Worm (Caenorhabditis elegans) whole organism, L2 larva: ENCODE measurements around the gene K12H6.8.
"Not testable (repeated sequence)": the region's sequence is repeated elsewhere in the genome, so short reads cannot be mapped to it uniquely, and the experiment has no call there.

ENCODE experiments used
- C34F6.9 ChIP-seq: fragments of 150-350 bp; optimal IDR thresholded peaks from 2 replicates; lab custom pipeline; 2014; ENCODE audit warnings: missing biosample characterization, missing genetic modification characterization
- F13H6.1 ChIP-seq: sonication (generic microtip); optimal IDR thresholded peaks from 2 replicates; lab custom pipeline; 2016; ENCODE audit warnings: missing genetic modification characterization, missing compliant biosample characterization
- R02D3.7 ChIP-seq: fragments of 150-350 bp; optimal IDR thresholded peaks from 2 replicates; lab custom pipeline; 2014; ENCODE audit warnings: missing biosample characterization, missing genetic modification characterization
- Y55F3AM.14 ChIP-seq: fragments of 200-800 bp; sonication (Bioruptor generic); optimal IDR thresholded peaks from 2 replicates; lab custom pipeline; 2018; ENCODE audit warnings: mild to moderate bottlenecking, missing genetic modification characterization, missing compliant biosample characterization
- alr-1 ChIP-seq: fragments of 150-350 bp; optimal IDR thresholded peaks from 2 replicates; lab custom pipeline; 2014; ENCODE audit warnings: missing biosample characterization, missing genetic modification characterization
- aly-2 ChIP-seq: fragments of 150-350 bp; optimal IDR thresholded peaks from 2 replicates; lab custom pipeline; 2014; ENCODE audit warnings: missing biosample characterization, missing genetic modification characterization
- ama-1 ChIP-seq: fragments of 150-350 bp; optimal IDR thresholded peaks from 2 replicates; lab custom pipeline; 2018; ENCODE audit warnings: inconsistent platforms
- blmp-1 ChIP-seq: sonication (generic microtip); optimal IDR thresholded peaks from 2 replicates; lab custom pipeline; 2017; ENCODE audit warnings: missing genetic modification characterization, mild to moderate bottlenecking, missing compliant biosample characterization, antibody characterized with exemption, moderate library complexity; ENCODE audit not compliant: insufficient read depth
- ceh-16 ChIP-seq: fragments of 150-350 bp; optimal IDR thresholded peaks from 2 replicates; lab custom pipeline; 2014; ENCODE audit warnings: missing biosample characterization, missing genetic modification characterization
- ceh-82 ChIP-seq: fragments of 150-350 bp; optimal IDR thresholded peaks from 2 replicates; lab custom pipeline; 2014; ENCODE audit warnings: missing biosample characterization, missing genetic modification characterization
- crh-2 ChIP-seq: sonication (generic microtip); optimal IDR thresholded peaks from 2 replicates; lab custom pipeline; 2017; ENCODE audit warnings: missing biosample characterization, missing genetic modification characterization
- elt-1 ChIP-seq: fragments of 150-350 bp; optimal IDR thresholded peaks from 2 replicates; lab custom pipeline; 2014; ENCODE audit warnings: missing biosample characterization, missing genetic modification characterization
- elt-3 ChIP-seq: sonication (generic microtip); optimal IDR thresholded peaks from 2 replicates; lab custom pipeline; 2017; ENCODE audit warnings: missing biosample characterization, missing genetic modification characterization
- fos-1 ChIP-seq: fragments of 150-350 bp; optimal IDR thresholded peaks from 2 replicates; lab custom pipeline; 2014; ENCODE audit warnings: missing biosample characterization, missing genetic modification characterization
- gmeb-1 ChIP-seq: fragments of 150-350 bp; optimal IDR thresholded peaks from 2 replicates; lab custom pipeline; 2014; ENCODE audit warnings: missing biosample characterization, missing genetic modification characterization
- lin-11 ChIP-seq: fragments of 150-350 bp; sonication (generic microtip); optimal IDR thresholded peaks from 2 replicates; lab custom pipeline; 2014; ENCODE audit warnings: missing biosample characterization, missing genetic modification characterization, inconsistent platforms, mixed read lengths
- lin-13 ChIP-seq: fragments of 150-350 bp; optimal IDR thresholded peaks from 2 replicates; lab custom pipeline; 2014; ENCODE audit warnings: missing biosample characterization, missing genetic modification reagents, missing genetic modification characterization
- lsy-2 ChIP-seq, 2 experiments: fragments of 150-350 bp in 1 of 2; sonication (generic microtip) in 1 of 2; optimal IDR thresholded peaks; 2 replicates each; lab custom pipeline; 2014 to 2017; ENCODE audit warnings: missing biosample characterization in 2 of 2, missing genetic modification characterization in 2 of 2
- mab-5 ChIP-seq: fragments of 150-350 bp; optimal IDR thresholded peaks from 2 replicates; lab custom pipeline; 2014; ENCODE audit warnings: missing biosample characterization, missing genetic modification characterization
- mdl-1 ChIP-seq, 2 experiments: fragments of 150-350 bp in 1 of 2; sonication (generic microtip) in 1 of 2; optimal IDR thresholded peaks; 2 replicates each; lab custom pipeline; 2017; ENCODE audit warnings: missing biosample characterization in 2 of 2, missing genetic modification characterization in 2 of 2
- nhr-10 ChIP-seq: sonication (generic microtip); optimal IDR thresholded peaks from 2 replicates; lab custom pipeline; 2017; ENCODE audit warnings: missing biosample characterization, missing genetic modification characterization
- nhr-11 ChIP-seq: fragments of 150-350 bp; optimal IDR thresholded peaks from 2 replicates; lab custom pipeline; 2014; ENCODE audit warnings: missing biosample characterization, missing genetic modification characterization
- nhr-12 ChIP-seq: fragments of 150-350 bp; optimal IDR thresholded peaks from 2 replicates; lab custom pipeline; 2014; ENCODE audit warnings: missing biosample characterization, missing genetic modification characterization
- nhr-129 ChIP-seq: fragments of 150-350 bp; optimal IDR thresholded peaks from 2 replicates; lab custom pipeline; 2014; ENCODE audit warnings: missing biosample characterization, missing genetic modification characterization
- nhr-21 ChIP-seq: fragments of 150-350 bp; optimal IDR thresholded peaks from 2 replicates; lab custom pipeline; 2014; ENCODE audit warnings: missing biosample characterization, missing genetic modification characterization
- nhr-23 ChIP-seq: fragments of 150-350 bp; optimal IDR thresholded peaks from 2 replicates; lab custom pipeline; 2014; ENCODE audit warnings: missing biosample characterization, missing genetic modification reagents, missing genetic modification characterization
- nhr-25 ChIP-seq: fragments of 150-350 bp; sonication (generic microtip); optimal IDR thresholded peaks from 3 replicates; lab custom pipeline; 2014; ENCODE audit warnings: missing biosample characterization, missing genetic modification characterization
- nhr-6 ChIP-seq: fragments of 150-350 bp; optimal IDR thresholded peaks from 2 replicates; lab custom pipeline; 2014; ENCODE audit warnings: missing biosample characterization, missing genetic modification characterization
- peb-1 ChIP-seq: fragments of 150-350 bp; optimal IDR thresholded peaks from 2 replicates; lab custom pipeline; 2014; ENCODE audit warnings: missing biosample characterization, missing genetic modification characterization
- skn-1 ChIP-seq: sonication (generic microtip); optimal IDR thresholded peaks from 2 replicates; lab custom pipeline; 2017; ENCODE audit warnings: missing biosample characterization, missing genetic modification characterization
- sma-9 ChIP-seq, 2 experiments: fragments of 150-350 bp in 1 of 2; sonication (generic microtip) in 1 of 2; optimal IDR thresholded peaks; 2 replicates each; lab custom pipeline; 2014 to 2016; ENCODE audit warnings: missing genetic modification characterization in 2 of 2, mild to moderate bottlenecking in 1 of 2, missing biosample characterization in 1 of 2, missing compliant biosample characterization in 1 of 2, missing genetic modification reagents in 1 of 2, moderate library complexity in 1 of 2
- unc-39 ChIP-seq: fragments of 150-350 bp; optimal IDR thresholded peaks from 2 replicates; lab custom pipeline; 2014; ENCODE audit warnings: missing biosample characterization, missing genetic modification characterization
- unc-55 ChIP-seq: fragments of 150-350 bp; sonication (generic microtip); optimal IDR thresholded peaks from 3 replicates; lab custom pipeline; 2014; ENCODE audit warnings: missing biosample characterization, missing genetic modification reagents, missing genetic modification characterization
- unc-62 ChIP-seq: fragments of 150-350 bp; optimal IDR thresholded peaks from 2 replicates; lab custom pipeline; 2014; ENCODE audit warnings: missing biosample characterization, missing genetic modification reagents, missing genetic modification characterization
- zag-1 ChIP-seq: fragments of 150-350 bp; optimal IDR thresholded peaks from 2 replicates; lab custom pipeline; 2014; ENCODE audit warnings: missing biosample characterization, missing genetic modification characterization
- ztf-4 ChIP-seq: fragments of 150-350 bp; optimal IDR thresholded peaks from 2 replicates; lab custom pipeline; 2014; ENCODE audit warnings: missing biosample characterization, missing genetic modification characterization

The K12H6.8 gene

ce11 chrII:2832539-2832938 lies 4.8 kb downstream of the K12H6.8 start:
- no peak for TF ChIP-seq peb-1 (tag; lab: Kevin White, UChicago)
- TF ChIP-seq nhr-23 (tag; lab: Kevin White, UChicago) = no peak
- TF ChIP-seq zag-1 (tag; lab: Kevin White, UChicago) = no peak
- no peak for TF ChIP-seq unc-55
- TF ChIP-seq nhr-12 (tag; lab: Kevin White, UChicago) = no peak
- no peak for TF ChIP-seq crh-2 (tag; lab: Kevin White, UChicago)
- TF ChIP-seq elt-3 (tag; lab: Kevin White, UChicago) = no peak
- TF ChIP-seq mab-5 (tag; lab: Kevin White, UChicago) = no peak
- no peak for TF ChIP-seq aly-2 (tag; lab: Kevin White, UChicago)
- TF ChIP-seq nhr-129 (tag; lab: Kevin White, UChicago) = no peak
- TF ChIP-seq R02D3.7 (tag; lab: Kevin White, UChicago) = no peak

ce11 chrII:2834105-2834504 lies 6.4 kb downstream of the K12H6.8 start:
- TF ChIP-seq fos-1 (peak; percentile 87), nhr-11 (tag; lab: Kevin White, UChicago) (no peak), skn-1 (tag; lab: Kevin White, UChicago) (peak; percentile 51), blmp-1 (no peak), lin-13 (GFP tag; lab: Kevin White, UChicago) (no peak), elt-3 (tag; lab: Kevin White, UChicago) (no peak), sma-9 (GFP tag; optimal IDR thresholded peaks at IDR 0.05; lab: Kevin White, UChicago) (peak; percentile 11), sma-9 (tag; optimal IDR thresholded peaks at IDR 0.05; lab: Kevin White, UChicago) (no peak), ceh-16 (tag; lab: Kevin White, UChicago) (no peak)

- no peak for TF ChIP-seq nhr-21 (tag; lab: Kevin White, UChicago)
- TF ChIP-seq ceh-82 = no peak
- TF ChIP-seq ama-1 (lab: Kevin White, UChicago) = no peak
- no peak for TF ChIP-seq R02D3.7 (tag; lab: Kevin White, UChicago)
- no peak for TF ChIP-seq nhr-25 (tag; lab: Kevin White, UChicago)
- no peak for TF ChIP-seq gmeb-1
- TF ChIP-seq C34F6.9 (tag; lab: Kevin White, UChicago) = no peak
- TF ChIP-seq peb-1 (tag; lab: Kevin White, UChicago) = no peak
- no peak for TF ChIP-seq elt-1 (tag; lab: Kevin White, UChicago)
- no peak for TF ChIP-seq unc-55
- no peak for TF ChIP-seq F13H6.1 (tag; lab: Kevin White, UChicago)
- TF ChIP-seq aly-2 (tag; lab: Kevin White, UChicago) = no peak
- no peak for TF ChIP-seq mdl-1 (tag; optimal IDR thresholded peaks at IDR 0.05; lab: Kevin White, UChicago)
- TF ChIP-seq lsy-2 (tag; optimal IDR thresholded peaks at IDR 0.05; lab: Kevin White, UChicago) = no peak
- no peak for TF ChIP-seq nhr-10
- no peak for TF ChIP-seq ztf-4 (tag; lab: Kevin White, UChicago)
- TF ChIP-seq unc-39 (tag; lab: Kevin White, UChicago) = no peak
- no peak for TF ChIP-seq fos-1
- TF ChIP-seq Y55F3AM.14 (GFP tag; lab: Kevin White, UChicago) = no peak
- TF ChIP-seq, all 48 proteins: peak for 0
These were observed 9.2 kb downstream of the K12H6.8 start, which contains the start of gene K12H6.7 for ce11 chrII:2836853-2837252. K12H6.7 (minus strand) TSS chrII:2836953.

- not testable (repeated sequence) for TF ChIP-seq alr-1 (tag; lab: Kevin White, UChicago); nhr-6; F13H6.1 (tag; lab: Kevin White, UChicago)
These were observed 11.3 kb downstream of the K12H6.8 start, which contains the start of gene Y110A2AL.4 for ce11 chrII:2839004-2839403. Y110A2AL.4 (plus strand) TSS chrII:2839304.

ce11 chrII:2841529-2841928 lies 13.8 kb downstream of the K12H6.8 start, which contains the start of gene Y110A2AL.6:
Y110A2AL.6 (minus strand) TSS chrII:2841629.
- TF ChIP-seq lin-11 (tag; lab: Kevin White, UChicago) (no peak), nhr-23 (tag; lab: Kevin White, UChicago) (no peak), fos-1 (no peak), ceh-16 (tag; lab: Kevin White, UChicago) (no peak), elt-3 (tag; lab: Kevin White, UChicago) (no peak), unc-62 (GFP tag; lab: Kevin White, UChicago) (no peak), nhr-11 (tag; lab: Kevin White, UChicago) (no peak), nhr-12 (tag; lab: Kevin White, UChicago) (no peak), alr-1 (tag; lab: Kevin White, UChicago) (no peak)
